Worm (Caenorhabditis elegans) whole organism, L1 larva: ENCODE data around the gene K03B4.9.

Experiments used
- elt-2 ChIP-seq: sonication (generic microtip); optimal IDR thresholded peaks from 2 replicates; lab custom pipeline; 2016; ENCODE audit warnings: missing genetic modification characterization, mild to moderate bottlenecking, inconsistent platforms, missing compliant biosample characterization, missing genetic modification reagents
- lsy-2 ChIP-seq, 2 experiments: fragments of 150-350 bp; optimal IDR thresholded peaks; 2 replicates each; lab custom pipeline; 2014; ENCODE audit warnings: missing biosample characterization in 2 of 2, missing genetic modification characterization in 2 of 2
- nhr-11 ChIP-seq: fragments of 150-350 bp; optimal IDR thresholded peaks from 2 replicates; lab custom pipeline; 2014; ENCODE audit warnings: missing biosample characterization, missing genetic modification characterization
- nhr-12 ChIP-seq: sonication (generic microtip); optimal IDR thresholded peaks from 2 replicates; lab custom pipeline; 2017; ENCODE audit warnings: missing biosample characterization, missing genetic modification characterization
- nhr-237 ChIP-seq: fragments of 150-350 bp; optimal IDR thresholded peaks from 2 replicates; lab custom pipeline; 2014; ENCODE audit warnings: missing biosample characterization, missing genetic modification characterization
- nhr-28 ChIP-seq: fragments of 150-350 bp; optimal IDR thresholded peaks from 2 replicates; lab custom pipeline; 2014; ENCODE audit warnings: missing biosample characterization, missing genetic modification characterization
- pqm-1 ChIP-seq: sonication (generic microtip); optimal IDR thresholded peaks from 3 replicates; lab custom pipeline; 2017; ENCODE audit warnings: missing biosample characterization, missing genetic modification characterization
- skn-1 ChIP-seq: fragments of 150-350 bp; optimal IDR thresholded peaks from 2 replicates; lab custom pipeline; 2014; ENCODE audit warnings: missing biosample characterization, missing genetic modification characterization
- sox-4 ChIP-seq: sonication (generic microtip); optimal IDR thresholded peaks from 2 replicates; lab custom pipeline; 2016; ENCODE audit warnings: missing genetic modification characterization, missing compliant biosample characterization
- tbx-2 ChIP-seq: sonication (generic microtip); optimal IDR thresholded peaks from 2 replicates; lab custom pipeline; 2016; ENCODE audit warnings: missing genetic modification characterization, missing compliant biosample characterization
- unc-62 ChIP-seq: fragments of 150-350 bp; optimal IDR thresholded peaks from 2 replicates; lab custom pipeline; 2014; ENCODE audit warnings: missing biosample characterization, missing genetic modification reagents, missing genetic modification characterization
- unc-86 ChIP-seq: sonication (generic microtip); optimal IDR thresholded peaks from 2 replicates; lab custom pipeline; 2016; ENCODE audit warnings: missing genetic modification characterization, missing compliant biosample characterization
- zag-1 ChIP-seq: fragments of 150-350 bp; optimal IDR thresholded peaks from 2 replicates; lab custom pipeline; 2014; ENCODE audit warnings: missing biosample characterization, missing genetic modification characterization

DNA sequence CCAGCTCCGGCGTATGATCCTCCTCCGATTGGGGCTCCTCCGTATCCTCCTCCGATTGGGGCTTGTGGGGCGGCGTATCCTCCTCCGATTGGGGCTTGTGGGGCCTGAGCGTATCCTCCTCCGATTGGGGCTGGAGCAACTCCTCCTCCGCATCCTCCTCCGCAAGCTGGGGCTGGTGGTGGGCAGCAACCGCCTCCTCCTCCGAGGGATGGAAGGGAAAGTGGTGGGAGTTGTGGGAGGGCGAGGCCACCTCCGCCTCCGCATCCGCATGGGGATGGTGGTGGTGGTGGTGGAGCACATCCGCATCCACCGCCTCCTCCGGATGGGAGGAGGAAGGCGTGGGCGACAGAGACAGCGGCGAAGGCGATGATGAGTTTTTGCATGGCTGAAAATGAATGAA is 24.5 kb downstream of the K03B4.9 start, which contains the start of gene F41F3.3:
- TF ChIP-seq sox-4 (tag; lab: Kevin White, UChicago) (no peak), skn-1 (tag; lab: Kevin White, UChicago) (no peak), nhr-12 (tag; lab: Kevin White, UChicago) (no peak), nhr-28 (tag; lab: Kevin White, UChicago) (no peak), zag-1 (tag; lab: Kevin White, UChicago) (no peak), pqm-1 (tag; lab: Kevin White, UChicago) (no peak), nhr-237 (no peak), nhr-11 (tag; lab: Kevin White, UChicago) (no peak), lsy-2 (tag; optimal IDR thresholded peaks at IDR 0.05; lab: Kevin White, UChicago) (no peak), unc-86 (tag; lab: Kevin White, UChicago) (no peak), elt-2 (tag; lab: Kevin White, UChicago) (no peak), unc-62 (GFP tag; lab: Kevin White, UChicago) (no peak), tbx-2 (no peak)
